Fruit fly (Drosophila melanogaster): Measurements from ENCODE around the gene CG11619.

CG11619 gene

DNA sequence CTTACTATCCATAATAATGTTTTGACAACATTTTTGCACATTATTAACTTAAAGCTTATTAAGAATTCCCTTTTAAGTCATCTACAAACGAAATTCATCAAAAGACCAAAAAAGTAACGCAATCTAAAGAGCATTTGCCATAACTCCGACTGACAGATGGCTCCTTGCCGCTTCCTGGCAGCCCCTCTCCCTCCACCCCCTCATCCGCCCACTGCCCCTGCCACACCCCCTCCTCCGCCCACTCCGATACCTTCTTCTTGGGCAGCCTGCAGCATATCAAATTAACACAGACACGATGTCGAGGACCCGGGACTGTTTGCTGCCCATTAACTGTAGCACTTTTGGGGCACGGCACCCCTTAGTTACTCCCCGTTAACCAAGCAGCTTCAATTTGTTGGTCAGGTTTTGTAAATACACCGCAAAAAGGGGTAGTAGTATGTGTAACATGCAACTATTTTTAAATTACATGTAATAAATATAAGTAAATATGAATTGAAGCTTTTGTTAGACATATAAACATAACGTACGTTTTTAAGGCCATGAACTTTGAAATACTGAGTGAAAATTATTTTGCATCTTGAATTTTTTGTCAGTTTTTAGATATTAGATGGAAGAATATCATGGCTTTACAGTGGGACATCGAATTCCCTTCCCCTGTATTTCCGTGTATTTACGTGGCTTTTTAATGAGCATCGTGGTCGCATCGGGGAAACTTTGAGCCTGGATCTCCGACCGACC is 47.2 kb upstream of the CG11619 start (continued):
- TF ChIP-seq Vsx2 (GFP tag; optimal IDR thresholded peaks at IDR 0.05; ENCODE audit: partially characterized antibody) (no peak), Sp1 (GFP tag; optimal IDR thresholded peaks at IDR 0.05) (peak; percentile 70), psq (GFP tag; optimal IDR thresholded peaks at IDR 0.05) (peak; percentile 53), sage (GFP tag; optimal IDR thresholded peaks at IDR 0.05) (no peak)

DNA sequence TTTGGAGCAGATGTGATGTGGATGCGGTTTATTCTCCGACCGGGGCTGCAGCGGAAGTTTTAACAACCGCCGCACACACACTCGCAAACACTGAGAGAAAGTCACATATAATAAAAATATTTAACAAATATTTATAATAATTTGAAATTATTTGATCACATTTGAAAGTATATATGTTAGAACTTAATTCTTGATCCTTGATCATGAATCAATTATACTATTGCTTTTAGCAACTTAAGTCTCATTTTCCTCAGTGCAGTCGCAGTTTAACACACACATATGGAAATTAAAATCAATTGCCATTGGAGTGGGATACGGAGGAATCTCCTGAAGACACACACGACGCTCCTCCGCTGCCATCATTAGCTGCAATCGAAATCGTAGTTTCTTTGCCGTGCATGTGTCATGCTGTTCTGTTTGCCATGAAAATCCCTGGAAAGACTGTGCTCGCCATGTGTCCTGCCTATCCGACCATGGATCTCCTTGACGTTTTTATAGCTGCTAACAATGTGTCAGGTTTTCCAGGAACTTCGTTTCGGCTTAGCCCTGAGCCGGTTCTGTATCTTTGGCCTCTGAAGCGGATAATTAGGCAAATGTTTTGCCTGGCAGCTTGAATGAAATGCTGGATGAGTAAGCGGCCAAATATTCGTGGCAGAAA is 45.2 kb upstream of the CG11619 start:
- peak; percentile 64 for TF ChIP-seq h (GFP tag; optimal IDR thresholded peaks at IDR 0.05)
- TF ChIP-seq lola (GFP tag; optimal IDR thresholded peaks at IDR 0.05), result no peak
- peak; percentile 42 for TF ChIP-seq Rel (GFP tag; optimal IDR thresholded peaks at IDR 0.05)
- TF ChIP-seq Rel (tag; optimal IDR thresholded peaks at IDR 0.05), result peak; percentile 44
- TF ChIP-seq Jra (GFP tag; optimal IDR thresholded peaks at IDR 0.05), result no peak
- TF ChIP-seq woc (GFP tag; optimal IDR thresholded peaks at IDR 0.05), result peak; percentile 4
- no peak for TF ChIP-seq Dfd (GFP tag; optimal IDR thresholded peaks at IDR 0.05)
- peak; percentile 80 for TF ChIP-seq HLH106 (tag; optimal IDR thresholded peaks at IDR 0.05)
- TF ChIP-seq dmrt93B (GFP tag; optimal IDR thresholded peaks at IDR 0.05), result peak; percentile 28
- TF ChIP-seq Dif (GFP tag; optimal IDR thresholded peaks at IDR 0.05; ENCODE audit: partially characterized antibody), result no peak
- TF ChIP-seq usp (GFP tag; optimal IDR thresholded peaks at IDR 0.05), result no peak
- TF ChIP-seq Abd-B (GFP tag; optimal IDR thresholded peaks at IDR 0.05), result no peak
- peak; percentile 46 for TF ChIP-seq fru (GFP tag; optimal IDR thresholded peaks at IDR 0.05)
- TF ChIP-seq Vsx2 (GFP tag; optimal IDR thresholded peaks at IDR 0.05; ENCODE audit: partially characterized antibody), result no peak
- TF ChIP-seq pan (optimal IDR thresholded peaks at IDR 0.05), result no peak
- peak; percentile 75 for TF ChIP-seq rgr (GFP tag; optimal IDR thresholded peaks at IDR 0.05)
- no peak for TF ChIP-seq GATAd (GFP tag; optimal IDR thresholded peaks at IDR 0.05)
- TF ChIP-seq OdsH (GFP tag; optimal IDR thresholded peaks at IDR 0.05), result peak; percentile 59
- peak; percentile 33 for TF ChIP-seq brk (GFP tag; optimal IDR thresholded peaks at IDR 0.05)
- peak; percentile 78 for TF ChIP-seq Sp1 (GFP tag; optimal IDR thresholded peaks at IDR 0.05)
- TF ChIP-seq Hr83 (GFP tag; optimal IDR thresholded peaks at IDR 0.05; ENCODE audit: poor library complexity, severe bottlenecking), result no peak
- peak; percentile 58 for TF ChIP-seq sage (GFP tag; optimal IDR thresholded peaks at IDR 0.05)
- TF ChIP-seq CrebA (GFP tag; optimal IDR thresholded peaks at IDR 0.05; ENCODE audit: borderline replicate concordance), result no peak
- TF ChIP-seq sv (GFP tag; optimal IDR thresholded peaks at IDR 0.05), result no peak
- TF ChIP-seq ey (GFP tag; optimal IDR thresholded peaks at IDR 0.05), result no peak
- peak; percentile 30 for TF ChIP-seq br (GFP tag; optimal IDR thresholded peaks at IDR 0.05)
- TF ChIP-seq foxo (GFP tag; optimal IDR thresholded peaks at IDR 0.05), result peak in 1 of 2 experiments; percentile 74
- TF ChIP-seq psq (GFP tag; optimal IDR thresholded peaks at IDR 0.05), result peak; percentile 76
- TF ChIP-seq Hnf4 (GFP tag; optimal IDR thresholded peaks at IDR 0.05), result peak; percentile 34

DNA sequence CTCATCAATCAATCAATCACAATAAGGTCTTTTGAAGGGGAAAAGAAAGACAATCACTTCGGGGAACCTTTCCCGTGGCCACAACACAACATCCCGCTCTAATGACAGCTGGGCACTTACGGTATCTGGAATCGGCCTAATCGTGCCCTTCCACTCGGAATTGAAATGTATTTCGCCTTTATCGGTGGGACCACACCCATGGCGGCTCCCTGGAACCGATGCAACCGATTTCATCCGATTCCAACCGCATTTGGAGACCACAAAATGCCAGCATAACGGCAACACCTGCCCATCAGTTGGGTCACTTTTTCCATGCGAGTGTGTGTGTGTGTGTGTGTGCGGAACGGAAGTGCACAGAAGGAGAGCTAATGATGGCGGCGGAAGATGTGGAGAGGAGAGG is 44.6 kb upstream of the CG11619 start:
- no peak for TF ChIP-seq Abd-B (GFP tag; optimal IDR thresholded peaks at IDR 0.05)
- TF ChIP-seq dsf (GFP tag; optimal IDR thresholded peaks at IDR 0.05; ENCODE audit: borderline replicate concordance), result no peak
- peak; percentile 73 for TF ChIP-seq Dfd (GFP tag; optimal IDR thresholded peaks at IDR 0.05)

DNA sequence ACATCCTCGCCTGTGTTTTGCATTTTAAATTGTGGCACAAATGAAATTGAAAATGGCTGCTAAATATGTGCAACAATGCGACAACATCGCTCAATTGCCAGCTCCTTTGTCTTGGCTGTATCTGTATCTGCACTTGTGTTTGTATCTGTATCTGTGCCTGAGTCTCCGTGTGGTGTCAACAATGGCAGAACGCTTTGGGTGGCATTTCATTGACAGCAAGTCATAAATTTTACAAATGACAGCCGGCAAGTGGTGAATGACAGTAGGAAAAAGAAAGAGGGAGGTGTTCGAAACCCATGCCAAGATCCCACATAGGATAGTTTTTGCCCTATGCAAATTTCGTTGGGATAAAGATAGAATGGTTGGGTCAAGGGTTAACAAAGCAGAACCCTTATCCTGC is 43.7 kb upstream of the CG11619 start:
- no peak for TF ChIP-seq ey (GFP tag; optimal IDR thresholded peaks at IDR 0.05)
- no peak for TF ChIP-seq tai (GFP tag; optimal IDR thresholded peaks at IDR 0.05)
- TF ChIP-seq Jra (GFP tag; optimal IDR thresholded peaks at IDR 0.05), result no peak
- TF ChIP-seq psq (GFP tag; optimal IDR thresholded peaks at IDR 0.05), result no peak
- no peak for TF ChIP-seq Abd-B (GFP tag; optimal IDR thresholded peaks at IDR 0.05)
- no peak for TF ChIP-seq Vsx2 (GFP tag; optimal IDR thresholded peaks at IDR 0.05; ENCODE audit: partially characterized antibody)
- no peak for TF ChIP-seq lola (GFP tag; optimal IDR thresholded peaks at IDR 0.05)
- TF ChIP-seq N (GFP tag; optimal IDR thresholded peaks at IDR 0.05), result no peak
- no peak for TF ChIP-seq foxo (GFP tag; optimal IDR thresholded peaks at IDR 0.05)
- TF ChIP-seq brk (GFP tag; optimal IDR thresholded peaks at IDR 0.05), result no peak
- TF ChIP-seq dmrt93B (GFP tag; optimal IDR thresholded peaks at IDR 0.05), result no peak
- TF ChIP-seq Hnf4 (GFP tag; optimal IDR thresholded peaks at IDR 0.05), result no peak
